Worm (Caenorhabditis elegans): Measurements from ENCODE around the gene F43D2.3.

F43D2.3 gene

DNA sequence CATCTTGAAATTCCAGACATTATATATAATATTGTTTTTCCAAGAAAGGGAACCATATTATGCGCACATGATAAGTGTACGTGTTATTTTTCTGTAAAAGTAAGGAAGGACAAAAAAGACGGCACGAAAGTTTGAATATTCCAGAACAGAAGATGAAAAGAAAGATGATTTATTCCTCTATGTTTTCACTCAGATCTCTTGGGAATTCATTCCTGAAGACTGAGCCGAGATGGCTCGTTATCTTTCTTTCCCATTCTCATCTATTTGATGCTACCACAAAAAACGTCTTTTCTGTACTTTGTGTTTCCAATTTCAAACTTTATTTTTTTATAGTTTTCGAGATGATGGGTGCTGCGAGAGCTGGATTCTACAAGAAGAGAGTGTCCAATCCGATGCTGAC, 27.9 kb upstream of the F43D2.3 start:
- no peak for TF ChIP-seq flt-1 (GFP tag; IDR thresholded peaks at IDR 0.05)
- TF ChIP-seq sea-1 (GFP tag; conservative IDR thresholded peaks at IDR 0.05), result no peak

ce11 chrV:14609643-14610042, 22.0 kb upstream of the F43D2.3 start, which contains the start of gene R11H6.4:
TSS of gene R11H6.4 (plus strand) at chrV:14609943.
- no peak for TF ChIP-seq pes-1 (GFP tag; IDR thresholded peaks at IDR 0.05)
- no peak for TF ChIP-seq hmg-4 (GFP tag; optimal IDR thresholded peaks at IDR 0.05)
- no peak for TF ChIP-seq B0310.2 (tag; optimal IDR thresholded peaks at IDR 0.05)
- no peak for TF ChIP-seq ama-1 (optimal IDR thresholded peaks at IDR 0.05)
- no peak for TF ChIP-seq F13C5.2 (tag; optimal IDR thresholded peaks at IDR 0.05)
- no peak for TF ChIP-seq ceh-36 (tag; optimal IDR thresholded peaks at IDR 0.05)
- no peak for TF ChIP-seq ets-7 (tag; optimal IDR thresholded peaks at IDR 0.05)
- TF ChIP-seq sea-1 (GFP tag; conservative IDR thresholded peaks at IDR 0.05), result no peak
- TF ChIP-seq hnd-1 (tag; optimal IDR thresholded peaks at IDR 0.05), result no peak
- no peak for TF ChIP-seq ceh-13 (GFP tag; optimal IDR thresholded peaks at IDR 0.05)
- no peak for TF ChIP-seq flt-1 (GFP tag; IDR thresholded peaks at IDR 0.05)
- TF ChIP-seq tbx-37 (GFP tag; conservative IDR thresholded peaks at IDR 0.05), result no peak
- TF ChIP-seq tra-4 (tag; optimal IDR thresholded peaks at IDR 0.05), result no peak
- no peak for TF ChIP-seq tbx-11 (GFP tag; IDR thresholded peaks at IDR 0.05)
- TF ChIP-seq aly-1 (tag; optimal IDR thresholded peaks at IDR 0.05), result no peak
- TF ChIP-seq hmbx-1 (tag; optimal IDR thresholded peaks at IDR 0.05), result no peak
- TF ChIP-seq scrt-1 (GFP tag; IDR thresholded peaks at IDR 0.05), result no peak

- no peak for TF ChIP-seq tra-4 (tag; optimal IDR thresholded peaks at IDR 0.05)
- no peak for TF ChIP-seq hmbx-1 (tag; optimal IDR thresholded peaks at IDR 0.05)
- TF ChIP-seq pes-1 (GFP tag; IDR thresholded peaks at IDR 0.05), result no peak
- no peak for TF ChIP-seq ceh-13 (GFP tag; optimal IDR thresholded peaks at IDR 0.05)
- TF ChIP-seq scrt-1 (GFP tag; IDR thresholded peaks at IDR 0.05), result no peak
- TF ChIP-seq sea-1 (GFP tag; conservative IDR thresholded peaks at IDR 0.05), result no peak
- TF ChIP-seq ets-7 (tag; optimal IDR thresholded peaks at IDR 0.05), result no peak
- TF ChIP-seq flt-1 (GFP tag; IDR thresholded peaks at IDR 0.05), result no peak
- TF ChIP-seq tbx-11 (GFP tag; IDR thresholded peaks at IDR 0.05), result no peak
- no peak for TF ChIP-seq hnd-1 (tag; optimal IDR thresholded peaks at IDR 0.05)
- TF ChIP-seq ama-1 (optimal IDR thresholded peaks at IDR 0.05), result no peak
- no peak for TF ChIP-seq aly-1 (tag; optimal IDR thresholded peaks at IDR 0.05)
- TF ChIP-seq hmg-4 (GFP tag; optimal IDR thresholded peaks at IDR 0.05), result no peak
- no peak for TF ChIP-seq B0310.2 (tag; optimal IDR thresholded peaks at IDR 0.05)
- TF ChIP-seq ceh-36 (tag; optimal IDR thresholded peaks at IDR 0.05), result no peak
- no peak for TF ChIP-seq F13C5.2 (tag; optimal IDR thresholded peaks at IDR 0.05)
- no peak for TF ChIP-seq tbx-37 (GFP tag; conservative IDR thresholded peaks at IDR 0.05)
These were observed 20.9 kb upstream of the F43D2.3 start for ce11 chrV:14610781-14611180.

DNA sequence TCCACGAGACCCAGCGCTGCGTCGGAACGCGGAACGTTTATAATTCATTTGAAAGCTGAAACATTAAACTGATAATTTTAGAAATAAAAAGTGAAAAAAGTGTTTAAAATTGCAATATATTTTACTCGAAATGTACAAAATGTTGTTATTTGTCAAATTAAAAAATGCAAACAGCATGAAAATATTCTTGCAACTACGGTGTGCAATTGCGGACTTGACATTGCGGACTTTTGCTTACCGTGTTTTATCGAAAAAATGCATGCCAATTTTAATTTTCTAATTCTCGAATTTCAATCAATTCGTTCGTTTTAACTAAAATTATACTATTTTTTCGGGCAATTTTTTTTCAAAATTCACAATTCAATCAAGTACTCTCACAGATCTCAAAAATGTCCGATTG, 19.5 kb upstream of the F43D2.3 start, which contains the start of the genes R11H6.5 and ccnk-1:
R11H6.5 (minus strand) TSS at position 55 of the 400 bp plus-strand sequence.
ccnk-1 (plus strand) TSS at position 381 of the 400 bp plus-strand sequence.
- TF ChIP-seq pes-1 (GFP tag; IDR thresholded peaks at IDR 0.05), result no peak
- no peak for TF ChIP-seq sea-1 (GFP tag; conservative IDR thresholded peaks at IDR 0.05)
- no peak for TF ChIP-seq aly-1 (tag; optimal IDR thresholded peaks at IDR 0.05)
- TF ChIP-seq ets-7 (tag; optimal IDR thresholded peaks at IDR 0.05), result no peak
- TF ChIP-seq tbx-37 (GFP tag; conservative IDR thresholded peaks at IDR 0.05), result no peak
- TF ChIP-seq B0310.2 (tag; optimal IDR thresholded peaks at IDR 0.05), result no peak
- no peak for TF ChIP-seq F13C5.2 (tag; optimal IDR thresholded peaks at IDR 0.05)
- no peak for TF ChIP-seq hmbx-1 (tag; optimal IDR thresholded peaks at IDR 0.05)
- no peak for TF ChIP-seq hnd-1 (tag; optimal IDR thresholded peaks at IDR 0.05)
- TF ChIP-seq scrt-1 (GFP tag; IDR thresholded peaks at IDR 0.05), result no peak
- TF ChIP-seq tbx-11 (GFP tag; IDR thresholded peaks at IDR 0.05), result no peak
- TF ChIP-seq flt-1 (GFP tag; IDR thresholded peaks at IDR 0.05), result no peak
- TF ChIP-seq ama-1 (optimal IDR thresholded peaks at IDR 0.05), result no peak
- TF ChIP-seq hmg-4 (GFP tag; optimal IDR thresholded peaks at IDR 0.05), result no peak
- TF ChIP-seq tra-4 (tag; optimal IDR thresholded peaks at IDR 0.05), result no peak
- no peak for TF ChIP-seq ceh-13 (GFP tag; optimal IDR thresholded peaks at IDR 0.05)
- no peak for TF ChIP-seq ceh-36 (tag; optimal IDR thresholded peaks at IDR 0.05)

DNA sequence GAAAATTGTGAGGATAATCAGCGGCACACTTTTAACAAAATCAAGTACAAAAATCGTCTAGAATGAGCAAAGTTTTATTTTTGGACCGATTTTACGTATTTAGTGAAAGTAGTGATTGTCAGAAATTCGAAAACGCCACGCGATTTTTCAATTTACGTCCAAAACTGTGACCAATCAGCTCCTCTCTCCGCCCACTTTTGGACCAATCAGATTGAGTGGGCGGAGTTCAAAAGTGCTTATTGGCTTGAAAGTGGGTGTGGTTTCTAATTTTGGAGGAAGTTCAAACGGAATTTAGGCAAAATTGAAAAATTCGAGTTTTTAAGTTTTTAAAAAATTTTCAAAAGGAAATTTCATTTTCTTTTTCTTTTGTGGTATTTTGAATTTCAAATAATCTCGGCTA, 17.2 kb upstream of the F43D2.3 start:
- no peak for TF ChIP-seq ama-1 (optimal IDR thresholded peaks at IDR 0.05)
- no peak for TF ChIP-seq sea-1 (GFP tag; conservative IDR thresholded peaks at IDR 0.05)
- TF ChIP-seq tra-4 (tag; optimal IDR thresholded peaks at IDR 0.05), result no peak
- TF ChIP-seq B0310.2 (tag; optimal IDR thresholded peaks at IDR 0.05), result no peak
- no peak for TF ChIP-seq ets-7 (tag; optimal IDR thresholded peaks at IDR 0.05)
- TF ChIP-seq pes-1 (GFP tag; IDR thresholded peaks at IDR 0.05), result no peak
- no peak for TF ChIP-seq aly-1 (tag; optimal IDR thresholded peaks at IDR 0.05)
- TF ChIP-seq F13C5.2 (tag; optimal IDR thresholded peaks at IDR 0.05), result no peak
- no peak for TF ChIP-seq hmbx-1 (tag; optimal IDR thresholded peaks at IDR 0.05)
- no peak for TF ChIP-seq hnd-1 (tag; optimal IDR thresholded peaks at IDR 0.05)
- TF ChIP-seq hmg-4 (GFP tag; optimal IDR thresholded peaks at IDR 0.05), result no peak

DNA sequence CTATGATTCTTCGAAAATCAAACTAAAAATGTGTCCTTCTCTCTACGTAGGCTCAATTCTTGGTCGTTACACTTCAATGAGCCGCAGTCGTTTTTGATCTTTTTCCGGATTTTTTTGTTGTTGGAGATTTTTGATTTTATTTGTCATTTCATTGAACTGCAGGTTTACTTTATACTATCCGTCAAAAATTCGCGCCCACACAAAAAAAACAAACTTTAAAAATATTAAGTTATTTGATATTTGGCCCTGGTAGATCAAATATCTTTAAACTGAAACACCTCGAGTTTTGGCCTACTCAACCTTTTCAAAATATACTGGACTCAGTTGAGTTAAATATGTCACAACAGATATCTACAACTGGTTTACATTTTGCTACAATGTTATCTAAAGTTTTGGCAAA, 16.0 kb upstream of the F43D2.3 start:
- TF ChIP-seq aly-1 (tag; optimal IDR thresholded peaks at IDR 0.05), result no peak
- no peak for TF ChIP-seq scrt-1 (GFP tag; IDR thresholded peaks at IDR 0.05)
- no peak for TF ChIP-seq sea-1 (GFP tag; conservative IDR thresholded peaks at IDR 0.05)
- no peak for TF ChIP-seq ama-1 (optimal IDR thresholded peaks at IDR 0.05)
- TF ChIP-seq hmbx-1 (tag; optimal IDR thresholded peaks at IDR 0.05), result no peak
- TF ChIP-seq hmg-4 (GFP tag; optimal IDR thresholded peaks at IDR 0.05), result no peak
- no peak for TF ChIP-seq flt-1 (GFP tag; IDR thresholded peaks at IDR 0.05)
- no peak for TF ChIP-seq pes-1 (GFP tag; IDR thresholded peaks at IDR 0.05)
- no peak for TF ChIP-seq tbx-37 (GFP tag; conservative IDR thresholded peaks at IDR 0.05)
- TF ChIP-seq ceh-36 (tag; optimal IDR thresholded peaks at IDR 0.05), result no peak
- TF ChIP-seq tbx-11 (GFP tag; IDR thresholded peaks at IDR 0.05), result no peak
- TF ChIP-seq B0310.2 (tag; optimal IDR thresholded peaks at IDR 0.05), result no peak
- no peak for TF ChIP-seq tra-4 (tag; optimal IDR thresholded peaks at IDR 0.05)
- TF ChIP-seq hnd-1 (tag; optimal IDR thresholded peaks at IDR 0.05), result no peak

- TF ChIP-seq pes-1 (GFP tag; IDR thresholded peaks at IDR 0.05), result no peak
These were observed 14.0 kb upstream of the F43D2.3 start for ce11 chrV:14617711-14618110.

ce11 chrV:14620311-14620710, 11.4 kb upstream of the F43D2.3 start:
- TF ChIP-seq aly-1 (tag; optimal IDR thresholded peaks at IDR 0.05), result no peak
- no peak for TF ChIP-seq scrt-1 (GFP tag; IDR thresholded peaks at IDR 0.05)
- no peak for TF ChIP-seq pes-1 (GFP tag; IDR thresholded peaks at IDR 0.05)
- TF ChIP-seq tbx-37 (GFP tag; conservative IDR thresholded peaks at IDR 0.05), result no peak
- TF ChIP-seq hmbx-1 (tag; optimal IDR thresholded peaks at IDR 0.05), result no peak
- TF ChIP-seq B0310.2 (tag; optimal IDR thresholded peaks at IDR 0.05), result no peak
- no peak for TF ChIP-seq hnd-1 (tag; optimal IDR thresholded peaks at IDR 0.05)
- TF ChIP-seq ceh-36 (tag; optimal IDR thresholded peaks at IDR 0.05), result no peak
- TF ChIP-seq ceh-13 (GFP tag; optimal IDR thresholded peaks at IDR 0.05), result no peak
- TF ChIP-seq sea-1 (GFP tag; conservative IDR thresholded peaks at IDR 0.05), result no peak

Measured in whole organism, early embryonic.